Fruit fly (Drosophila melanogaster): ENCODE results near the gene CG34348.

The CG34348 gene

dm6 chrX:11385498-11385897, 45.8 kb downstream of the CG34348 start:
- TF ChIP-seq ovo (GFP tag; optimal IDR thresholded peaks at IDR 0.05) (no peak), tj (GFP tag; optimal IDR thresholded peaks at IDR 0.05) (no peak), CG5204 (GFP tag; optimal IDR thresholded peaks at IDR 0.05) (no peak), Crg-1 (GFP tag; optimal IDR thresholded peaks at IDR 0.05) (no peak), bab1 (GFP tag; optimal IDR thresholded peaks at IDR 0.05) (no peak), CG7045 (GFP tag; optimal IDR thresholded peaks at IDR 0.05) (no peak), toe (GFP tag; optimal IDR thresholded peaks at IDR 0.05) (no peak)

dm6 chrX:11389494-11390447, 50.1 kb downstream of the CG34348 start:
- TF ChIP-seq CG33017 (tag; optimal IDR thresholded peaks at IDR 0.05) (no peak), CG12768 (GFP tag; optimal IDR thresholded peaks at IDR 0.05) (no peak), CG5204 (GFP tag; optimal IDR thresholded peaks at IDR 0.05) (no peak), pad (GFP tag; optimal IDR thresholded peaks at IDR 0.05) (peak; percentile 99), bab1 (GFP tag; optimal IDR thresholded peaks at IDR 0.05) (peak; percentile 67), Crg-1 (GFP tag; optimal IDR thresholded peaks at IDR 0.05) (no peak), CG7045 (GFP tag; optimal IDR thresholded peaks at IDR 0.05) (no peak), Mnt (GFP tag; optimal IDR thresholded peaks at IDR 0.05) (no peak), kay (GFP tag; ENCODE audit: borderline replicate concordance) (no peak), cic (GFP tag; optimal IDR thresholded peaks at IDR 0.05) (no peak), CG1620 (GFP tag; optimal IDR thresholded peaks at IDR 0.05) (no peak), CG14711 (tag; optimal IDR thresholded peaks at IDR 0.05) (no peak), CG11617 (GFP tag; optimal IDR thresholded peaks at IDR 0.05) (no peak), cnc (optimal IDR thresholded peaks at IDR 0.05) (no peak), ovo (GFP tag; optimal IDR thresholded peaks at IDR 0.05) (no peak)

dm6 chrX:11390625-11391363, 51.1 kb downstream of the CG34348 start:
- TF ChIP-seq Hr96 (GFP tag; optimal IDR thresholded peaks at IDR 0.05) = no peak
- TF ChIP-seq tj (GFP tag; optimal IDR thresholded peaks at IDR 0.05) = peak; percentile 26
- TF ChIP-seq CG11617 (GFP tag; optimal IDR thresholded peaks at IDR 0.05) = peak; percentile 17
- peak; percentile 89 for TF ChIP-seq kay (GFP tag; ENCODE audit: borderline replicate concordance)
- no peak for TF ChIP-seq cnc (optimal IDR thresholded peaks at IDR 0.05)
- TF ChIP-seq Mnt (GFP tag; optimal IDR thresholded peaks at IDR 0.05) = no peak
- no peak for TF ChIP-seq CG7101 (tag; optimal IDR thresholded peaks at IDR 0.05)
- no peak for TF ChIP-seq Clk (GFP tag; optimal IDR thresholded peaks at IDR 0.05)
- TF ChIP-seq CG1620 (GFP tag; optimal IDR thresholded peaks at IDR 0.05) = no peak
- no peak for TF ChIP-seq cic (GFP tag; optimal IDR thresholded peaks at IDR 0.05)
- peak; percentile 40 for TF ChIP-seq CG7045 (GFP tag; optimal IDR thresholded peaks at IDR 0.05)
- no peak for TF ChIP-seq CG33017 (tag; optimal IDR thresholded peaks at IDR 0.05)
- TF ChIP-seq ovo (GFP tag; optimal IDR thresholded peaks at IDR 0.05) = no peak
- peak; percentile 24 for TF ChIP-seq CG5204 (GFP tag; optimal IDR thresholded peaks at IDR 0.05)
- no peak for TF ChIP-seq pad (GFP tag; optimal IDR thresholded peaks at IDR 0.05)
- peak; percentile 13 for TF ChIP-seq bab1 (GFP tag; optimal IDR thresholded peaks at IDR 0.05)
- TF ChIP-seq CG14711 (tag; optimal IDR thresholded peaks at IDR 0.05) = peak; percentile 16
- peak; percentile 34 for TF ChIP-seq CG12768 (GFP tag; optimal IDR thresholded peaks at IDR 0.05)

dm6 chrX:11391364-11391915, 51.8 kb downstream of the CG34348 start:
- TF ChIP-seq CG12768 (GFP tag; optimal IDR thresholded peaks at IDR 0.05) (no peak), pad (GFP tag; optimal IDR thresholded peaks at IDR 0.05) (peak; percentile 29)

- TF ChIP-seq CG7045 (GFP tag; optimal IDR thresholded peaks at IDR 0.05) = no peak
- TF ChIP-seq pad (GFP tag; optimal IDR thresholded peaks at IDR 0.05) = no peak
- TF ChIP-seq Mnt (GFP tag; optimal IDR thresholded peaks at IDR 0.05) = no peak
- no peak for TF ChIP-seq toe (GFP tag; optimal IDR thresholded peaks at IDR 0.05)
- no peak for TF ChIP-seq CG5204 (GFP tag; optimal IDR thresholded peaks at IDR 0.05)
- no peak for TF ChIP-seq CG7101 (tag; optimal IDR thresholded peaks at IDR 0.05)
- no peak for TF ChIP-seq CG1620 (GFP tag; optimal IDR thresholded peaks at IDR 0.05)
- TF ChIP-seq CG11617 (GFP tag; optimal IDR thresholded peaks at IDR 0.05) = no peak
Measured at dm6 chrX:11393003-11393620, 53.4 kb downstream of the CG34348 start.

Measured in whole organism, adult.